Fruit fly (Drosophila melanogaster) whole organism, embryonic: Measurements from ENCODE around the gene klu.

Source experiments
- Asciz ChIP-seq: fragments of 200-800 bp; sonication (Bioruptor generic); optimal IDR thresholded peaks from 2 replicates; lab custom pipeline; 2017; ENCODE audit warnings: missing biosample characterization, mild to moderate bottlenecking, missing genetic modification characterization, missing genetic modification reagents
- Bteb2 ChIP-seq: fragments of 200-800 bp; sonication (Bioruptor generic); optimal IDR thresholded peaks from 2 replicates; lab custom pipeline; 2016; ENCODE audit warnings: missing biosample characterization, missing genetic modification characterization
- CG12236 ChIP-seq: fragments of 200-800 bp; sonication (Bioruptor generic); optimal IDR thresholded peaks from 2 replicates; lab custom pipeline; 2016; ENCODE audit warnings: missing biosample characterization, missing genetic modification characterization
- CG12942 ChIP-seq: fragments of 200-800 bp; sonication (Bioruptor generic); optimal IDR thresholded peaks from 3 replicates; lab custom pipeline; 2016; ENCODE audit warnings: missing biosample characterization, missing genetic modification characterization
- CG13287 ChIP-seq: fragments of 200-800 bp; sonication (Bioruptor generic); IDR thresholded peaks from 2 replicates; pipeline ENCODE4 v1.3.6; 2022; ENCODE audit warnings: missing biosample characterization, missing genetic modification characterization; ENCODE audit not compliant: partially characterized antibody
- CG14667 ChIP-seq: fragments of 200-800 bp; sonication (Bioruptor generic); IDR thresholded peaks from 2 replicates; pipeline ENCODE4 v1.3.6; 2022; ENCODE audit warnings: missing biosample characterization, missing genetic modification characterization
- CG16779 ChIP-seq: fragments of 200-800 bp; sonication (Bioruptor generic); IDR thresholded peaks from 2 replicates; pipeline ENCODE4 v1.3.6; 2022; ENCODE audit warnings: missing biosample characterization, missing genetic modification characterization
- CG2129 ChIP-seq: fragments of 200-800 bp; sonication (Bioruptor generic); IDR thresholded peaks from 2 replicates; pipeline ENCODE4 v1.3.6; 2022; ENCODE audit warnings: missing biosample characterization, missing genetic modification characterization; ENCODE audit not compliant: partially characterized antibody
- CG2202 ChIP-seq: fragments of 200-800 bp; sonication (Bioruptor generic); optimal IDR thresholded peaks from 2 replicates; lab custom pipeline; 2018; ENCODE audit warnings: missing biosample characterization, mild to moderate bottlenecking, missing genetic modification characterization
- CG2875 ChIP-seq: fragments of 200-800 bp; sonication (Bioruptor generic); optimal IDR thresholded peaks from 2 replicates; lab custom pipeline; 2017; ENCODE audit warnings: missing biosample characterization, mild to moderate bottlenecking, missing genetic modification characterization, missing genetic modification reagents
- CG43689 ChIP-seq: fragments of 200-800 bp; sonication (Bioruptor generic); IDR thresholded peaks from 2 replicates; pipeline ENCODE4 v1.3.6; 2022; ENCODE audit warnings: missing biosample characterization, missing genetic modification characterization
- CG6254 ChIP-seq: fragments of 200-800 bp; sonication (Bioruptor generic); optimal IDR thresholded peaks from 3 replicates; lab custom pipeline; 2017; ENCODE audit warnings: mild to moderate bottlenecking, missing biosample characterization, missing genetic modification reagents, missing genetic modification characterization
- CG7357 ChIP-seq: fragments of 200-800 bp; sonication (Bioruptor generic); IDR thresholded peaks from 3 replicates; pipeline ENCODE4 v1.3.6; 2022; ENCODE audit warnings: missing biosample characterization, missing genetic modification characterization
- CG7556 ChIP-seq: fragments of 200-800 bp; sonication (Bioruptor generic); optimal IDR thresholded peaks from 2 replicates; lab custom pipeline; 2017; ENCODE audit warnings: missing biosample characterization, mild to moderate bottlenecking, missing genetic modification characterization
- CG9609 ChIP-seq: fragments of 200-800 bp; sonication (Bioruptor generic); optimal IDR thresholded peaks from 3 replicates; lab custom pipeline; 2016; ENCODE audit warnings: missing biosample characterization, missing genetic modification characterization
- CG9727 ChIP-seq: fragments of 200-800 bp; sonication (Bioruptor generic); optimal IDR thresholded peaks from 3 replicates; lab custom pipeline; 2017; ENCODE audit warnings: missing biosample characterization, mild to moderate bottlenecking, missing genetic modification characterization
- Doc3 ChIP-seq: fragments of 200-800 bp; sonication (Bioruptor generic); IDR thresholded peaks from 3 replicates; pipeline ENCODE4 v1.3.6; 2022; ENCODE audit warnings: missing biosample characterization, missing genetic modification characterization; ENCODE audit not compliant: partially characterized antibody
- Dp ChIP-seq: fragments of 200-800 bp; sonication (Bioruptor generic); optimal IDR thresholded peaks from 2 replicates; lab custom pipeline; 2018; ENCODE audit warnings: missing biosample characterization, mild to moderate bottlenecking, missing genetic modification characterization, moderate library complexity
- Dref ChIP-seq: fragments of 200-800 bp; sonication (Bioruptor generic); IDR thresholded peaks from 2 replicates; pipeline ENCODE4 v1.3.6; 2022; ENCODE audit warnings: missing biosample characterization, missing genetic modification characterization
- Fer3 ChIP-seq: fragments of 200-800 bp; sonication (Bioruptor generic); optimal IDR thresholded peaks from 2 replicates; lab custom pipeline; 2018; ENCODE audit warnings: missing biosample characterization, mild to moderate bottlenecking, missing genetic modification characterization, moderate library complexity
- Gug ChIP-seq: fragments of 200-800 bp; sonication (Bioruptor generic); IDR thresholded peaks from 4 replicates; pipeline ENCODE4 v1.3.6; 2022; ENCODE audit warnings: missing biosample characterization, missing genetic modification characterization
- H15 ChIP-seq: fragments of 200-800 bp; sonication (Bioruptor generic); IDR thresholded peaks from 3 replicates; pipeline ENCODE4 v1.3.6; 2022; ENCODE audit warnings: missing biosample characterization, missing genetic modification characterization
- Hey ChIP-seq: fragments of 200-800 bp; sonication (Bioruptor generic); optimal IDR thresholded peaks from 3 replicates; lab custom pipeline; 2018; ENCODE audit warnings: missing biosample characterization, mild to moderate bottlenecking, missing genetic modification characterization
- HmgZ ChIP-seq: fragments of 200-800 bp; sonication (Bioruptor generic); optimal IDR thresholded peaks from 2 replicates; lab custom pipeline; 2018; ENCODE audit warnings: missing biosample characterization, mild to moderate bottlenecking, missing genetic modification characterization
- Jarid2 ChIP-seq: fragments of 200-800 bp; sonication (Bioruptor generic); optimal IDR thresholded peaks from 3 replicates; lab custom pipeline; 2017; ENCODE audit warnings: mild to moderate bottlenecking, missing biosample characterization, missing genetic modification reagents, missing genetic modification characterization
- MBD-R2 ChIP-seq: fragments of 200-800 bp; sonication (Bioruptor generic); IDR thresholded peaks from 2 replicates; pipeline ENCODE4 v1.3.6; 2022; ENCODE audit warnings: missing biosample characterization, missing genetic modification characterization
- Max ChIP-seq: fragments of 200-800 bp; sonication (Bioruptor generic); optimal IDR thresholded peaks from 2 replicates; lab custom pipeline; 2016; ENCODE audit warnings: missing biosample characterization, mild to moderate bottlenecking, missing genetic modification characterization
- NC2α ChIP-seq: fragments of 200-800 bp; sonication (Bioruptor generic); optimal IDR thresholded peaks from 2 replicates; lab custom pipeline; 2016; ENCODE audit warnings: missing biosample characterization, missing genetic modification characterization
- NFAT ChIP-seq: fragments of 200-800 bp; sonication (Bioruptor generic); IDR thresholded peaks from 2 replicates; pipeline ENCODE4 v1.3.6; 2022; ENCODE audit warnings: missing biosample characterization, missing genetic modification characterization
- Neu2 ChIP-seq: fragments of 200-800 bp; sonication (Bioruptor generic); optimal IDR thresholded peaks from 3 replicates; lab custom pipeline; 2016; ENCODE audit warnings: missing biosample characterization, missing genetic modification characterization, borderline replicate concordance
- Poxn ChIP-seq: fragments of 200-800 bp; sonication (Bioruptor generic); IDR thresholded peaks from 2 replicates; pipeline ENCODE4 v1.3.6; 2022; ENCODE audit warnings: missing biosample characterization, missing genetic modification characterization
- Sox100B ChIP-seq: fragments of 200-800 bp; sonication (Bioruptor generic); optimal IDR thresholded peaks from 3 replicates; lab custom pipeline; 2018; ENCODE audit warnings: missing biosample characterization, mild to moderate bottlenecking, missing genetic modification characterization
- Usf ChIP-seq: fragments of 200-800 bp; sonication (Bioruptor generic); optimal IDR thresholded peaks from 2 replicates; lab custom pipeline; 2017; ENCODE audit warnings: missing genotype, missing biosample characterization, missing genetic modification characterization
- Xbp1 ChIP-seq: fragments of 200-800 bp; sonication (Bioruptor generic); optimal IDR thresholded peaks from 3 replicates; lab custom pipeline; 2016; ENCODE audit warnings: missing biosample characterization, mild to moderate bottlenecking, missing genetic modification characterization
- Xrp1 ChIP-seq: fragments of 200-800 bp; sonication (Bioruptor generic); IDR thresholded peaks from 2 replicates; pipeline ENCODE4 v1.3.6; 2022; ENCODE audit warnings: missing biosample characterization, missing genetic modification characterization
- YL-1 ChIP-seq: fragments of 200-800 bp; sonication (Bioruptor generic); optimal IDR thresholded peaks from 3 replicates; lab custom pipeline; 2017; ENCODE audit warnings: missing biosample characterization, mild to moderate bottlenecking, missing genetic modification characterization
- al ChIP-seq: fragments of 200-800 bp; sonication (Bioruptor generic); IDR thresholded peaks from 2 replicates; pipeline ENCODE4 v1.3.6; 2022; ENCODE audit warnings: missing biosample characterization, missing genetic modification characterization
- cato ChIP-seq: fragments of 200-800 bp; sonication (Bioruptor generic); optimal IDR thresholded peaks from 2 replicates; lab custom pipeline; 2016; ENCODE audit warnings: missing biosample characterization, missing genetic modification characterization, borderline replicate concordance
- ci ChIP-seq: fragments of 200-800 bp; sonication (Bioruptor generic); IDR thresholded peaks from 3 replicates; pipeline ENCODE4 v1.3.6; 2022; ENCODE audit warnings: missing biosample characterization, missing genetic modification characterization
- dimm ChIP-seq: fragments of 200-800 bp; sonication (Bioruptor generic); IDR thresholded peaks from 2 replicates; pipeline ENCODE4 v1.3.6; 2022; ENCODE audit warnings: missing biosample characterization, missing genetic modification characterization
- ewg ChIP-seq: fragments of 200-800 bp; sonication (Bioruptor generic); optimal IDR thresholded peaks from 3 replicates; lab custom pipeline; 2017; ENCODE audit warnings: mild to moderate bottlenecking, missing biosample characterization, missing genetic modification reagents, missing genetic modification characterization
- hbn ChIP-seq: fragments of 200-800 bp; sonication (Bioruptor generic); IDR thresholded peaks from 2 replicates; pipeline ENCODE4 v1.3.6; 2022; ENCODE audit warnings: missing biosample characterization, missing genetic modification characterization; ENCODE audit not compliant: partially characterized antibody
- lov ChIP-seq, 2 experiments: fragments of 200-800 bp in 1 of 2; fragments of >200 bp in 1 of 2; sonication (Bioruptor generic) in 1 of 2; IDR thresholded peaks in 1 of 2; optimal IDR thresholded peaks in 1 of 2; 2 replicates in 1 of 2; 3 replicates in 1 of 2; pipeline versions ENCODE4 v1.3.6 to Lab custom; 2017 to 2022; ENCODE audit warnings: missing biosample characterization in 1 of 2, missing genetic modification characterization in 1 of 2
- nau ChIP-seq: fragments of 200-800 bp; sonication (Bioruptor generic); optimal IDR thresholded peaks from 3 replicates; lab custom pipeline; 2017; ENCODE audit warnings: missing biosample characterization, mild to moderate bottlenecking, missing genetic modification characterization, missing genetic modification reagents
- ranshi ChIP-seq: fragments of 200-800 bp; sonication (Bioruptor generic); IDR thresholded peaks from 2 replicates; pipeline ENCODE4 v1.3.6; 2022; ENCODE audit warnings: missing biosample characterization, missing genetic modification characterization
- ro ChIP-seq: fragments of 200-800 bp; sonication (Bioruptor generic); IDR thresholded peaks from 2 replicates; pipeline ENCODE4 v1.3.6; 2022; ENCODE audit warnings: missing biosample characterization, missing genetic modification characterization
- sima ChIP-seq: fragments of 200-800 bp; sonication (Bioruptor generic); optimal IDR thresholded peaks from 2 replicates; lab custom pipeline; 2016; ENCODE audit warnings: missing biosample characterization, missing genetic modification characterization
- slbo ChIP-seq: fragments of 200-800 bp; sonication (Bioruptor generic); IDR thresholded peaks from 2 replicates; pipeline ENCODE4 v1.3.6; 2022; ENCODE audit warnings: missing biosample characterization, missing genetic modification characterization
- tgo ChIP-seq: fragments of 200-800 bp; sonication (Bioruptor generic); IDR thresholded peaks from 3 replicates; pipeline ENCODE4 v1.3.6; 2022; ENCODE audit warnings: missing biosample characterization, missing genetic modification characterization
- usp ChIP-seq: fragments of >200 bp; optimal IDR thresholded peaks from 2 replicates; lab custom pipeline; 2017; ENCODE audit warnings: missing biosample characterization, missing genetic modification characterization
- wor ChIP-seq: fragments of 200-800 bp; sonication (Bioruptor generic); IDR thresholded peaks from 2 replicates; pipeline ENCODE4 v1.3.6; 2022; ENCODE audit warnings: missing biosample characterization, missing genetic modification characterization
- zen2 ChIP-seq: fragments of 200-800 bp; sonication (Bioruptor generic); IDR thresholded peaks from 3 replicates; pipeline ENCODE4 v1.3.6; 2022; ENCODE audit warnings: missing biosample characterization, missing genetic modification characterization; ENCODE audit not compliant: partially characterized antibody

Gene klu

DNA sequence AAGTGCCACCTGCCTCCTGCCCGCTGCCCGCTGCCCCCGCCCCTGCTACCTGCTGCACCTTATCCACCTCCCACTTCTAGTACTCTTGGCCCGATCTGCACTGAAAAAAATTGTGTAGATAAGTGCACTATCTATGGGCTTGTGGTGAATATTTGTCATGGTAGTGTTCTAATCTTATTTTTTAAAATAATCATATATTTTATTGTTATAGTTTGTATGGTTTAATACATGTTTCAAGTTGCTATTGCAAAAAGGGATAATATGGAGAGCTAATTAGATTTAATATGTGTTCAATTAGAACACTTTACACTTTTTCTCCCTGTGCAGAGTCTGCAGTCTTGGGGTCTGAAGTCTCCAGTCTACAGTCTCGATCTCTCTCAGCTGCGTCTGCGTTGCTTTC, 77.6 kb downstream of the klu start (continued):
- peak; percentile 39 for TF ChIP-seq CG7556
- no peak for TF ChIP-seq lov (optimal IDR thresholded peaks at IDR 0.05; lab: Kevin White, UChicago)
- no peak for TF ChIP-seq lov (GFP tag; IDR thresholded peaks at IDR 0.05; lab: Robert Waterston, UW)
- peak; percentile 32 for TF ChIP-seq CG9727
- TF ChIP-seq CG16779 (GFP tag; lab: Robert Waterston, UW), result no peak
- no peak for TF ChIP-seq sima
- TF ChIP-seq NFAT, result no peak
- TF ChIP-seq Hey (tag; lab: Kevin White, UChicago), result no peak
- TF ChIP-seq ewg (GFP tag; lab: Kevin White, UChicago), result no peak
- TF ChIP-seq CG2875 (GFP tag; lab: Kevin White, UChicago), result no peak
- no peak for TF ChIP-seq CG12236 (GFP tag; lab: Kevin White, UChicago)
- TF ChIP-seq dimm (GFP tag; lab: Robert Waterston, UW), result no peak
- no peak for TF ChIP-seq Poxn (GFP tag; lab: Robert Waterston, UW)
- TF ChIP-seq ranshi (GFP tag; lab: Robert Waterston, UW), result no peak
- no peak for TF ChIP-seq Usf (GFP tag; lab: Kevin White, UChicago)
- TF ChIP-seq YL-1, result no peak
- TF ChIP-seq CG7357 (GFP tag; lab: Robert Waterston, UW), result no peak
- TF ChIP-seq wor (GFP tag; lab: Robert Waterston, UW), result no peak
- TF ChIP-seq Neu2, result no peak
- TF ChIP-seq Doc3, result no peak
- no peak for TF ChIP-seq al
- TF ChIP-seq zen2 (GFP tag; lab: Robert Waterston, UW), result no peak
- no peak for TF ChIP-seq NC2α
- no peak for TF ChIP-seq hbn
- no peak for TF ChIP-seq Dref (GFP tag; lab: Robert Waterston, UW)
- no peak for TF ChIP-seq CG43689 (GFP tag; lab: Robert Waterston, UW)
- TF ChIP-seq Dp, result no peak
- no peak for TF ChIP-seq Max (GFP tag; lab: Kevin White, UChicago)
- TF ChIP-seq Xrp1, result peak; percentile 64; the same call in 1 of the 2 replicates
- TF ChIP-seq tgo, result peak; percentile 62
- no peak for TF ChIP-seq MBD-R2 (GFP tag; lab: Robert Waterston, UW)
- TF ChIP-seq H15, result no peak
- no peak for TF ChIP-seq Asciz (GFP tag; lab: Kevin White, UChicago)
- no peak for TF ChIP-seq CG9609 (GFP tag; lab: Kevin White, UChicago)
- TF ChIP-seq nau, result peak; percentile 1
- no peak for TF ChIP-seq Jarid2 (GFP tag; lab: Kevin White, UChicago)
- no peak for TF ChIP-seq usp (GFP tag; lab: Kevin White, UChicago)
- TF ChIP-seq Bteb2, result no peak
- TF ChIP-seq CG2129 (GFP tag; lab: Robert Waterston, UW), result no peak
- TF ChIP-seq CG6254 (GFP tag; lab: Kevin White, UChicago), result peak; percentile 58
- TF ChIP-seq ci (GFP tag; lab: Robert Waterston, UW), result no peak
- TF ChIP-seq cato (GFP tag; lab: Kevin White, UChicago), result no peak
- TF ChIP-seq HmgZ (tag; lab: Kevin White, UChicago), result no peak
- no peak for TF ChIP-seq CG13287 (GFP tag; lab: Robert Waterston, UW)
- TF ChIP-seq Sox100B (GFP tag; lab: Kevin White, UChicago), result peak; percentile 34
- TF ChIP-seq CG12942 (GFP tag; lab: Kevin White, UChicago), result peak; percentile 4
- peak; percentile 8 for TF ChIP-seq Xbp1 (GFP tag; lab: Kevin White, UChicago)
- TF ChIP-seq Gug (GFP tag; lab: Robert Waterston, UW), result no peak
- TF ChIP-seq ro (GFP tag; lab: Robert Waterston, UW), result no peak
- TF ChIP-seq Fer3 (tag; lab: Kevin White, UChicago), result no peak
- TF ChIP-seq CG2202, result no peak
- no peak for TF ChIP-seq slbo (GFP tag; lab: Robert Waterston, UW)
- no peak for TF ChIP-seq CG14667
